Worm (Caenorhabditis elegans): Measurements from ENCODE around the gene Y41G9A.10.

DNA sequence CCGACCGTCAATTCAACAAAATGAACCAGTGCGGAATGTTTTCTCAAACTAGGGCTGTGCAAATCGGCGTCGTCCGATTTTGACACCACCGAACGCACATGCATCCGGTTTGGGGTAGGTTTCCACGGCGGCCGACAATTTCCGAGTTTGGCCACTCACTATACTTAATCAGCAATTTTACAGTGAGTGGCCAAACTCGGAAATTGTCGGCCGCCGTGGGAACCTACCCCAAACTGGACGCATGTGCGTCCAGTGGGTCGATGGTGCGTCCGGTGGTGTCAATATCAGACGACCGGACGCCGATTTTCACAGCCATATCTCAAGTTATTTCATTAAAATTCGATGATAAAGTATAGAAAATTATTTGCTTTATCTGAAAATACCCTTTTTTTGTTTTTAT, 43.8 kb upstream of the Y41G9A.10 start:
- TF ChIP-seq unc-62 (GFP tag; optimal IDR thresholded peaks at IDR 0.05 in 1 of 2), result no peak
- TF ChIP-seq unc-62 (tag; optimal IDR thresholded peaks at IDR 0.05), result no peak
- no peak for TF ChIP-seq T26A8.4 (GFP tag; IDR thresholded peaks at IDR 0.05)

Data from whole organism, L4 larva.